Fruit fly (Drosophila melanogaster): ENCODE measurements around the gene CG14050.

CG14050 gene

dm6 chrX:2359845-2360244 lies 33.8 kb upstream of the CG14050 start (continued):
- TF ChIP-seq ro (GFP tag; IDR thresholded peaks at IDR 0.05) (no peak), Pdp1 (GFP tag; optimal IDR thresholded peaks at IDR 0.05) (no peak), phol (tag; optimal IDR thresholded peaks at IDR 0.05) (peak; percentile 9), CG10209 (GFP tag; optimal IDR thresholded peaks at IDR 0.05) (no peak), Hr51 (GFP tag; optimal IDR thresholded peaks at IDR 0.05) (peak in 1 of 2 experiments; percentile 14), Doc2 (GFP tag; IDR thresholded peaks at IDR 0.05) (no peak), tap (tag; optimal IDR thresholded peaks at IDR 0.05) (no peak), fd3F (GFP tag; optimal IDR thresholded peaks at IDR 0.05) (no peak), Dad (GFP tag; optimal IDR thresholded peaks at IDR 0.05) (no peak), sisA (GFP tag; IDR thresholded peaks at IDR 0.05) (peak; percentile 62), PHDP (tag; optimal IDR thresholded peaks at IDR 0.05) (no peak), CG4854 (GFP tag; optimal IDR thresholded peaks at IDR 0.05) (no peak), pnt (GFP tag; optimal IDR thresholded peaks at IDR 0.05) (no peak), sima (GFP tag; optimal IDR thresholded peaks at IDR 0.05) (no peak), CG7987 (GFP tag; optimal IDR thresholded peaks at IDR 0.05) (no peak), pan (optimal IDR thresholded peaks at IDR 0.05) (no peak), pan (GFP tag; optimal IDR thresholded peaks at IDR 0.05 in 1 of 2, IDR thresholded peaks at IDR 0.05 in 1 of 2) (peak in 1 of 2 experiments; percentile 36), CG2678 (tag; optimal IDR thresholded peaks at IDR 0.05) (peak; percentile 27), Spps (tag; optimal IDR thresholded peaks at IDR 0.05) (no peak), CG17361 (GFP tag; IDR thresholded peaks at IDR 0.05) (no peak), CG1024 (GFP tag; IDR thresholded peaks at IDR 0.05) (0 out of 2 replicates have a peak, but pooled peaks have one; percentile 23), chif (GFP tag; optimal IDR thresholded peaks at IDR 0.05) (no peak), repo (GFP tag; optimal IDR thresholded peaks at IDR 0.05) (no peak), Xrp1 (GFP tag; IDR thresholded peaks at IDR 0.05) (peak; percentile 18; the same call in 1 of the 2 replicates), CG15269 (tag; optimal IDR thresholded peaks at IDR 0.05) (no peak), peb (GFP tag; IDR thresholded peaks at IDR 0.05) (no peak), ci (GFP tag; IDR thresholded peaks at IDR 0.05) (peak; percentile 62; the same call in 1 of the 3 replicates), Sry-β (GFP tag; optimal IDR thresholded peaks at IDR 0.05) (no peak), Awh (GFP tag; IDR thresholded peaks at IDR 0.05) (no peak), tio (GFP tag; optimal IDR thresholded peaks at IDR 0.05) (no peak), CG11247 (GFP tag; IDR thresholded peaks at IDR 0.05) (no peak), CG9727 (GFP tag; optimal IDR thresholded peaks at IDR 0.05) (no peak), Eip74EF (GFP tag; optimal IDR thresholded peaks at IDR 0.05) (no peak), H2.0 (GFP tag; IDR thresholded peaks at IDR 0.05) (no peak), CG3163 (GFP tag; optimal IDR thresholded peaks at IDR 0.05) (no peak), Blimp-1 (GFP tag; optimal IDR thresholded peaks at IDR 0.05) (peak; percentile 44), Deaf1 (tag; optimal IDR thresholded peaks at IDR 0.05) (no peak), Xbp1 (GFP tag; optimal IDR thresholded peaks at IDR 0.05) (peak; percentile 21), hkb (optimal IDR thresholded peaks at IDR 0.05) (no peak), hkb (GFP tag; IDR thresholded peaks at IDR 0.05) (peak; percentile 55), Dbx (GFP tag; IDR thresholded peaks at IDR 0.05) (no peak), Hmx (GFP tag; optimal IDR thresholded peaks at IDR 0.05) (no peak), NC2β (GFP tag; optimal IDR thresholded peaks at IDR 0.05) (no peak), Nf-YA (GFP tag; IDR thresholded peaks at IDR 0.05) (no peak), trem (tag; optimal IDR thresholded peaks at IDR 0.05) (no peak), ase (GFP tag; IDR thresholded peaks at IDR 0.05) (no peak), ind (GFP tag; optimal IDR thresholded peaks at IDR 0.05) (peak; percentile 30), NK7.1 (GFP tag; optimal IDR thresholded peaks at IDR 0.05) (no peak), CG12219 (GFP tag; optimal IDR thresholded peaks at IDR 0.05) (no peak), GATAe (GFP tag; conservative IDR thresholded peaks at IDR 0.05) (no peak), bsh (GFP tag; optimal IDR thresholded peaks at IDR 0.05) (peak; percentile 11 to 88), CG8281 (tag; optimal IDR thresholded peaks at IDR 0.05) (no peak)
